Worm (Caenorhabditis elegans) whole organism, midembryonic: ENCODE measurements around the gene mask-1.

Experiments used
- cog-1 ChIP-seq: sonication (generic microtip); optimal IDR thresholded peaks from 2 replicates; lab custom pipeline; 2016; ENCODE audit warnings: missing genetic modification characterization, missing compliant biosample characterization
- flt-1 ChIP-seq: fragments of 200-800 bp; sonication (Bioruptor generic); IDR thresholded peaks from 2 replicates; pipeline ENCODE4 v1.3.6; 2022; ENCODE audit warnings: missing genetic modification characterization, missing compliant biosample characterization
- klf-2 ChIP-seq: fragments of 200-800 bp; sonication (Bioruptor generic); conservative IDR thresholded peaks from 2 replicates; pipeline ENCODE4 v1.3.6; 2022; ENCODE audit warnings: missing genetic modification reagents, missing genetic modification characterization, missing compliant biosample characterization
- med-1 ChIP-seq: sonication (generic microtip); optimal IDR thresholded peaks from 2 replicates; lab custom pipeline; 2017; ENCODE audit warnings: missing genetic modification characterization, mild to moderate bottlenecking, missing compliant biosample characterization, antibody characterized with exemption, missing genetic modification reagents; ENCODE audit not compliant: insufficient read depth
- ref-1 ChIP-seq: fragments of 200-800 bp; sonication (Bioruptor generic); conservative IDR thresholded peaks from 2 replicates; pipeline ENCODE4 v1.3.6; 2022; ENCODE audit warnings: missing genetic modification reagents, missing genetic modification characterization, missing compliant biosample characterization
- tab-1 ChIP-seq: fragments of 200-800 bp; sonication (Bioruptor generic); IDR thresholded peaks from 2 replicates; pipeline ENCODE4 v1.3.6; 2022; ENCODE audit warnings: missing genetic modification characterization, missing compliant biosample characterization
- ztf-23 ChIP-seq: fragments of 200-800 bp; sonication (Bioruptor generic); IDR thresholded peaks from 2 replicates; pipeline ENCODE4 v1.3.6; 2022; ENCODE audit warnings: missing genetic modification reagents, missing genetic modification characterization, missing compliant biosample characterization

ce11 chrIV:10347528-10347927, 27.2 kb upstream of the mask-1 start:
- TF ChIP-seq klf-2 (GFP tag; lab: Robert Waterston, UW) = no peak
- TF ChIP-seq ztf-23 (GFP tag; lab: Robert Waterston, UW) = no peak
- TF ChIP-seq flt-1 (GFP tag; lab: Robert Waterston, UW) = no peak
- no peak for TF ChIP-seq med-1 (GFP tag; lab: Kevin White, UChicago)
- TF ChIP-seq cog-1 = no peak
- no peak for TF ChIP-seq ref-1
- no peak for TF ChIP-seq tab-1 (GFP tag; lab: Robert Waterston, UW)
